Fruit fly (Drosophila melanogaster) whole organism, wandering third instar larva: ENCODE results near the gene CG5126.

ENCODE experiments used
- Abd-B ChIP-seq: fragments of >200 bp; optimal IDR thresholded peaks from 2 replicates; lab custom pipeline; 2017; ENCODE audit warnings: missing biosample characterization, missing genetic modification characterization
- CG9705 ChIP-seq: fragments of 200-800 bp; sonication (Bioruptor generic); optimal IDR thresholded peaks from 2 replicates; lab custom pipeline; 2018; ENCODE audit warnings: missing biosample characterization, mild to moderate bottlenecking, missing genetic modification characterization
- Dfd ChIP-seq: fragments of >200 bp; optimal IDR thresholded peaks from 2 replicates; lab custom pipeline; 2017; ENCODE audit warnings: missing biosample characterization, missing genetic modification characterization
- Dif ChIP-seq: fragments of 200-275, 200-300 bp; sonication (Bioruptor generic); optimal IDR thresholded peaks from 2 replicates; lab custom pipeline; 2018; ENCODE audit warnings: missing biosample characterization, missing genetic modification characterization; ENCODE audit not compliant: partially characterized antibody
- Myc ChIP-seq: fragments of >200 bp; optimal IDR thresholded peaks from 2 replicates; lab custom pipeline; 2017
- br ChIP-seq: fragments of 200-800 bp; sonication (Bioruptor generic); optimal IDR thresholded peaks from 2 replicates; lab custom pipeline; 2016; ENCODE audit warnings: missing biosample characterization, missing genetic modification characterization
- foxo ChIP-seq, 2 experiments: fragments of 200-800 bp; sonication (Bioruptor generic); optimal IDR thresholded peaks; 2 replicates in 1 of 2; 3 replicates in 1 of 2; lab custom pipeline; 2016 to 2017; ENCODE audit warnings: missing biosample characterization in 2 of 2, missing genetic modification characterization in 2 of 2
- jim ChIP-seq: fragments of 175-275, 200-325 bp; sonication (Bioruptor generic); optimal IDR thresholded peaks from 2 replicates; lab custom pipeline; 2016; ENCODE audit warnings: missing biosample characterization, mild to moderate bottlenecking, missing genetic modification characterization
- pan ChIP-seq: fragments of >200 bp; optimal IDR thresholded peaks from 2 replicates; lab custom pipeline; 2017
- tai ChIP-seq: sonication (Bioruptor generic); optimal IDR thresholded peaks from 2 replicates; lab custom pipeline; 2016; ENCODE audit warnings: missing biosample characterization, missing genetic modification characterization
- usp ChIP-seq: fragments of >200 bp; optimal IDR thresholded peaks from 2 replicates; lab custom pipeline; 2017; ENCODE audit warnings: missing biosample characterization, missing genetic modification characterization

DNA sequence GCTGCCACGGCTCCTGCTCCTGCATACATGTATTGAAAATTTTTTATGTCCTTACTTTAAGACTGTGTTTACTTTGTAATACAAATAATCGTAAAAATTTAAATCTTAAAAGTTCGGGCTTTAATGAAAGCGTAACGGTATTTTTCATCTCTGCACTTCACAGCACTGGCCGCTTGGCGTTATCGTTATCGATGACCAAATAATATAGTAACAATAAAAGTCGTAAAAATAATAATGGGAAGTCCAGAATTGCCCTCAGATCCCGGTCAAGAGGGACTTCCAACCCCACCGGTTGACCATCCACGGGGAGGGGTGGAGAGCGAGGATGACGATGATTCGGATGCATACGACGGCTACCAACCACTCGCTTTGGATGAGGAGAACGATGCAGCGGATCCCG lies 17.5 kb downstream of the CG5126 start, which contains the start of gene CG14341:
- TF ChIP-seq pan (lab: Kevin White, UChicago) = no peak
- TF ChIP-seq br (GFP tag; lab: Kevin White, UChicago) = no peak
- no peak for TF ChIP-seq tai
- no peak for TF ChIP-seq Myc (lab: Kevin White, UChicago)
- TF ChIP-seq jim (GFP tag; lab: Kevin White, UChicago) = no peak
- TF ChIP-seq CG9705 = no peak
- no peak for TF ChIP-seq usp (GFP tag; lab: Kevin White, UChicago)
- TF ChIP-seq Dif (GFP tag; lab: Kevin White, UChicago) = no peak
- no peak for TF ChIP-seq Abd-B (GFP tag; lab: Kevin White, UChicago)
- no peak for TF ChIP-seq foxo (GFP tag; optimal IDR thresholded peaks at IDR 0.05; lab: Kevin White, UChicago)
- no peak for TF ChIP-seq Dfd
